Worm (Caenorhabditis elegans) whole organism, early embryonic: Measurements from ENCODE around the gene K06A4.6.

Experiments used
- ama-1 ChIP-seq: fragments of 150-350 bp; optimal IDR thresholded peaks from 2 replicates; lab custom pipeline; 2014
- tbx-11 ChIP-seq: fragments of 200-800 bp; sonication (Bioruptor generic); IDR thresholded peaks from 2 replicates; pipeline ENCODE4 v1.3.6; 2022; ENCODE audit warnings: missing genetic modification characterization, missing compliant biosample characterization

- TF ChIP-seq ama-1 (no peak), tbx-11 (GFP tag; lab: Robert Waterston, UW) (no peak)
These were observed 27.3 kb upstream of the K06A4.6 start, which contains the start of gene acs-14 for ce11 chrV:9507742-9508141.
